Worm (Caenorhabditis elegans): ENCODE measurements around the gene ZK550.2.

- TF ChIP-seq zag-1 (tag; optimal IDR thresholded peaks at IDR 0.05) (no peak), nhr-23 (tag; optimal IDR thresholded peaks at IDR 0.05) (no peak), nhr-77 (tag; optimal IDR thresholded peaks at IDR 0.05) (no peak), fos-1 (tag; optimal IDR thresholded peaks at IDR 0.05) (no peak), nhr-12 (tag; optimal IDR thresholded peaks at IDR 0.05) (no peak), ama-1 (optimal IDR thresholded peaks at IDR 0.05) (no peak), lsy-12 (tag; optimal IDR thresholded peaks at IDR 0.05) (no peak), R02D3.7 (tag; optimal IDR thresholded peaks at IDR 0.05) (no peak), unc-39 (tag; optimal IDR thresholded peaks at IDR 0.05) (no peak), egl-5 (tag; optimal IDR thresholded peaks at IDR 0.05) (no peak), aly-2 (tag; optimal IDR thresholded peaks at IDR 0.05) (no peak)
These were observed 19.3 kb downstream of the ZK550.2 start, which contains the start of gene F26D10.13 for ce11 chrIV:17264714-17265113.
